Worm (Caenorhabditis elegans) whole organism, L3 larva: Measurements from ENCODE around the gene phdh-1.

Experiments
- ZK546.5 ChIP-seq: sonication (generic microtip); optimal IDR thresholded peaks from 2 replicates; lab custom pipeline; 2017; ENCODE audit warnings: missing biosample characterization, missing genetic modification characterization
- aly-2 ChIP-seq: fragments of 150-350 bp; optimal IDR thresholded peaks from 2 replicates; lab custom pipeline; 2014; ENCODE audit warnings: missing biosample characterization, missing genetic modification characterization
- ama-1 ChIP-seq: fragments of 150-350 bp; optimal IDR thresholded peaks from 2 replicates; lab custom pipeline; 2018
- elt-3 ChIP-seq, 3 experiments: fragments of 150-350 bp in 1 of 3; sonication (generic microtip) in 2 of 3; optimal IDR thresholded peaks; 2 replicates in 2 of 3; 4 replicates in 1 of 3; lab custom pipeline; 2014 to 2017; ENCODE audit warnings: missing biosample characterization in 3 of 3, missing genetic modification characterization in 3 of 3
- lin-15B ChIP-seq: fragments of 150-350 bp; optimal IDR thresholded peaks from 2 replicates; lab custom pipeline; 2014; ENCODE audit warnings: missing biosample characterization, missing genetic modification characterization
- nhr-28 ChIP-seq: fragments of 150-350 bp; optimal IDR thresholded peaks from 2 replicates; lab custom pipeline; 2014; ENCODE audit warnings: missing biosample characterization, missing genetic modification characterization
- pha-4 ChIP-seq: fragments of 150-350 bp; optimal IDR thresholded peaks from 2 replicates; lab custom pipeline; 2014; ENCODE audit warnings: missing biosample characterization, missing genetic modification reagents, missing genetic modification characterization
- pqm-1 ChIP-seq: fragments of 150-350 bp; optimal IDR thresholded peaks from 2 replicates; lab custom pipeline; 2017; ENCODE audit warnings: missing biosample characterization, missing genetic modification characterization, inconsistent platforms
- sea-2 ChIP-seq: fragments of 150-350 bp; sonication (generic microtip); optimal IDR thresholded peaks from 4 replicates; lab custom pipeline; 2014; ENCODE audit warnings: missing biosample characterization, missing genetic modification reagents, missing genetic modification characterization

DNA sequence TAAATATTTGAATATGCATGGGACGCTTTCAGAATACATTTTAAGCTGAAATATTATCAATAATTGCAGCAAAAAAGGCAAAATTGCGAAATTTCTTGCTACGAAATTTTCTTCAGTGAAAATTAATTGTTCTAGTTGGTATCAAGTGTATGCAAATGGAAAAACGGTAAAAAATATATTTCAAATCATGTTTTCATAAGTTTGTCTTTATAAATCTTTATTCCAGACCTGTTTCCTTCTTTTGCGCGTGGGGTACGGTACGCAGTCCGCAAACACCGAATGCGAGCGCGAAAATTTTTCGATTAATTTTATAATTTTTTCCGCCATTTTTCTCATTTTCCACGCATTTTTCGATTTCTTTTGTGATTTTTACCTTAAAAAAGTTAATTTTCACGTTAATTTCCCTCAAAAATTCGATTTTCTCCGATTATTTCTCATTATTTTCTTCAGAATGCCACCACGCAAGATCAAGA lies 41.7 kb downstream of the phdh-1 start, which contains the start of the genes fbxc-23 and csc-1:
- TF ChIP-seq aly-2 = no peak
- TF ChIP-seq sea-2 (GFP tag; lab: Kevin White, UChicago) = no peak
- TF ChIP-seq lin-15B (tag; lab: Kevin White, UChicago) = peak; percentile 61
- no peak for TF ChIP-seq pqm-1 (tag; lab: Kevin White, UChicago)
- no peak for TF ChIP-seq ama-1 (lab: Kevin White, UChicago)
- TF ChIP-seq elt-3 (tag; optimal IDR thresholded peaks at IDR 0.05; lab: Kevin White, UChicago) = no peak
- TF ChIP-seq nhr-28 (tag; lab: Kevin White, UChicago) = no peak
- TF ChIP-seq ZK546.5 (tag; lab: Kevin White, UChicago) = no peak
- TF ChIP-seq pha-4 (tag; lab: Kevin White, UChicago) = peak; percentile 64
